Worm (Caenorhabditis elegans): ENCODE measurements around the gene unc-115.

The unc-115 gene

DNA sequence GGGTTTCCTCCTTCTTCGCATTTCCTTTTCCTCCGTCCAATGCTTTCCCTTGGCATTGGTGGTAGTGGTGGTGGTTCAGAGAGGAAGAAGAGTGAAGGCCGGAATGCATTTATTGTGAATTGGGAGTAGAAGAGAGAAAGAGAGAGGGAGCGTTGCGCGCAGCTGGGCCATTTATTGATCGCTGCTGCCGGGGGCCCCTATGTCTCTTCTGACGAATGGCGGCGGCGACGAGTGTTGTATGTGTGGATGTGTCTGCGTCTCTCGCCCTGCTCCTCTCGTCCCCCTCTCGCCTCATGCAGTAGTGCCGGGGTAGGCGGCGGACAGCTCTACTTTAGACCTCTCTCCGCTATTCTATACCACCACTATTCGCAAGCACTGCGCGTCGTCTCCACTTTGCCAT, at the start of gene unc-115 (continued):
- TF ChIP-seq mes-2 (tag; optimal IDR thresholded peaks at IDR 0.05; ENCODE audit: poor library complexity, severe bottlenecking) (peak; percentile 83), vab-7 (GFP tag; IDR thresholded peaks at IDR 0.05) (0 out of 2 replicates have a peak, but pooled peaks have one; percentile 26), nhr-25 (tag; optimal IDR thresholded peaks at IDR 0.05; ENCODE audit: borderline replicate concordance, insufficient read depth) (peak; percentile 44), nhr-76 (tag; optimal IDR thresholded peaks at IDR 0.05) (no peak), php-3 (GFP tag; IDR thresholded peaks at IDR 0.05) (peak; percentile 31; the same call in 1 of the 2 replicates), daf-12 (tag; optimal IDR thresholded peaks at IDR 0.05) (no peak), F10B5.3 (tag; optimal IDR thresholded peaks at IDR 0.05) (peak; percentile 35), Y5F2A.4 (GFP tag; optimal IDR thresholded peaks at IDR 0.05) (no peak), R02D3.7 (tag; optimal IDR thresholded peaks at IDR 0.05) (no peak), nhr-42 (GFP tag; IDR thresholded peaks at IDR 0.05) (0 out of 2 replicates have a peak, but pooled peaks have one; percentile 22), gei-8 (GFP tag; optimal IDR thresholded peaks at IDR 0.05) (peak; percentile 27), D1046.2 (GFP tag; IDR thresholded peaks at IDR 0.05) (no peak), nhr-48 (tag; optimal IDR thresholded peaks at IDR 0.05) (peak; percentile 57), nhr-102 (tag; optimal IDR thresholded peaks at IDR 0.05) (peak; percentile 40), fos-1 (tag; optimal IDR thresholded peaks at IDR 0.05) (no peak), nhr-11 (tag; optimal IDR thresholded peaks at IDR 0.05) (peak; percentile 43), T26A8.4 (GFP tag; IDR thresholded peaks at IDR 0.05) (peak; percentile 65), lim-7 (GFP tag; IDR thresholded peaks at IDR 0.05) (no peak), ceh-28 (tag; optimal IDR thresholded peaks at IDR 0.05) (peak; percentile 78), ceh-32 (tag; optimal IDR thresholded peaks at IDR 0.05; ENCODE audit: poor library complexity) (peak; percentile 61), ceh-20 (GFP tag; IDR thresholded peaks at IDR 0.05) (peak; percentile 76), dpl-1 (GFP tag; optimal IDR thresholded peaks at IDR 0.05) (peak; percentile 20), Y48G9A.11 (GFP tag; IDR thresholded peaks at IDR 0.05) (no peak), spr-1 (tag; optimal IDR thresholded peaks at IDR 0.05) (peak; percentile 52), lin-1 (GFP tag; IDR thresholded peaks at IDR 0.05) (no peak; the same call in 1 of the 2 replicates), egl-43 (GFP tag; IDR thresholded peaks at IDR 0.05) (peak; percentile 93), unc-39 (tag; optimal IDR thresholded peaks at IDR 0.05) (no peak), zip-2 (tag; optimal IDR thresholded peaks at IDR 0.05) (no peak), cey-2 (tag; optimal IDR thresholded peaks at IDR 0.05; ENCODE audit: borderline replicate concordance, insufficient read depth) (no peak), mdt-29 (GFP tag; IDR thresholded peaks at IDR 0.05) (no peak), arid-1 (GFP tag; conservative IDR thresholded peaks at IDR 0.05) (peak; percentile 75), aha-1 (tag) (peak; percentile 96), fkh-10 (GFP tag; optimal IDR thresholded peaks at IDR 0.05) (no peak), ces-1 (GFP tag; optimal IDR thresholded peaks at IDR 0.05) (peak; percentile 74), snpc-4 (tag; optimal IDR thresholded peaks at IDR 0.05) (peak; percentile 6), mep-1 (tag; optimal IDR thresholded peaks at IDR 0.05) (peak; percentile 87), rbr-2 (tag; optimal IDR thresholded peaks at IDR 0.05) (peak; percentile 91)

- TF ChIP-seq ztf-11 (tag; optimal IDR thresholded peaks at IDR 0.05) = no peak
- peak in 1 of 2 experiments; percentile 95 for TF ChIP-seq unc-62 (GFP tag; optimal IDR thresholded peaks at IDR 0.05 in 1 of 2)
- TF ChIP-seq unc-62 (tag; optimal IDR thresholded peaks at IDR 0.05) = no peak
These were observed 33.0 kb upstream of the unc-115 start for ce11 chrX:10113677-10114076.

DNA sequence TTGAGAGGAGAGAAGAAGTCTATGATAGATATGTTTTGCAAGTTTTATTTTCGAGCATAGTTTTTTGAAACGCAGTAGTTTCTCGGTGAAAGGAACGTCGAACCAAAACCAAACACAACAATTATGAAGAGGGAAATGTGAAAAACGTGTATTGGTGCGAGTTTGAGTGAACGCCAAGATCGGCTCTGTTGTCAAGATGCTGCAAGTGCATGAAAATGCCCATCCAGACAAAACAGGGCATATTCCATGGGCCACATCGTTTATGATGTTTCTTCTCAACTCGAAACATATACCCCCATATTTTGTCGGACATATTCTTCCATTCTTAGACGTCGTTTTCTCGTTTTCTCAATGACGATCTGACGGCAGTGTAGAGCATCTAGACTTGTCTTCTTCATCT, 23.7 kb upstream of the unc-115 start:
- TF ChIP-seq nhr-6 (tag; optimal IDR thresholded peaks at IDR 0.05) = no peak
- TF ChIP-seq unc-62 (GFP tag; optimal IDR thresholded peaks at IDR 0.05 in 1 of 2) = peak in 1 of 2 experiments; percentile 91
- TF ChIP-seq unc-62 (tag; optimal IDR thresholded peaks at IDR 0.05) = no peak
